Worm (Caenorhabditis elegans): Measurements from ENCODE around the gene C29F7.2.
"Not testable (repeated sequence)": the region's sequence is repeated elsewhere in the genome, so short reads cannot be mapped to it uniquely, and the experiment has no call there.

DNA sequence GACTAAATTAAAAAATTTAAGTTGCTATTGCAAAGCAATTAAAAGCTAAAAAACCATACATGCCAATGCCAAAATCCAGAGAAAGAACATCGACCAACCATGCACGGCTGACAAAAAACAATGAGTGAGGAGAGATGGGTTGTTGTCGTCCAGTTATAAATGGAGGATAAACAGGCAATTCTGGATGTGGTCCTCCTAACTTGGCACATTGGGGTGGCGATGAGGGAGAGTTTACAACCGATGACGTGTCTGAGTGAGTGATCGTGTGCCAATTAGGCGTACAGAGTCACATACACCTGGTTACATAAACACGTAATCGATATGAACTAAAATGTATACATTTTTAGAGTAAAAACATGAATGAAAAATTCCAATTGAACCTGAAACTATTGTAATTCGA lies 15.5 kb downstream of the C29F7.2 start, which contains the start of gene C29F7.10:
- not testable (repeated sequence) for TF ChIP-seq sem-2 (GFP tag; optimal IDR thresholded peaks at IDR 0.05); mab-5 (tag; optimal IDR thresholded peaks at IDR 0.05); unc-62 (GFP tag; optimal IDR thresholded peaks at IDR 0.05); nhr-237 (tag; optimal IDR thresholded peaks at IDR 0.05); nhr-12 (tag; optimal IDR thresholded peaks at IDR 0.05); unc-39 (tag; optimal IDR thresholded peaks at IDR 0.05); nhr-28 (tag; optimal IDR thresholded peaks at IDR 0.05); lsy-2 (tag; optimal IDR thresholded peaks at IDR 0.05); elt-1 (tag; optimal IDR thresholded peaks at IDR 0.05; ENCODE audit: borderline replicate concordance, insufficient read depth); ztf-11 (tag; optimal IDR thresholded peaks at IDR 0.05); lin-13 (tag; optimal IDR thresholded peaks at IDR 0.05)
